Worm (Caenorhabditis elegans): Measurements from ENCODE around the gene C09F12.3.

The C09F12.3 gene

DNA sequence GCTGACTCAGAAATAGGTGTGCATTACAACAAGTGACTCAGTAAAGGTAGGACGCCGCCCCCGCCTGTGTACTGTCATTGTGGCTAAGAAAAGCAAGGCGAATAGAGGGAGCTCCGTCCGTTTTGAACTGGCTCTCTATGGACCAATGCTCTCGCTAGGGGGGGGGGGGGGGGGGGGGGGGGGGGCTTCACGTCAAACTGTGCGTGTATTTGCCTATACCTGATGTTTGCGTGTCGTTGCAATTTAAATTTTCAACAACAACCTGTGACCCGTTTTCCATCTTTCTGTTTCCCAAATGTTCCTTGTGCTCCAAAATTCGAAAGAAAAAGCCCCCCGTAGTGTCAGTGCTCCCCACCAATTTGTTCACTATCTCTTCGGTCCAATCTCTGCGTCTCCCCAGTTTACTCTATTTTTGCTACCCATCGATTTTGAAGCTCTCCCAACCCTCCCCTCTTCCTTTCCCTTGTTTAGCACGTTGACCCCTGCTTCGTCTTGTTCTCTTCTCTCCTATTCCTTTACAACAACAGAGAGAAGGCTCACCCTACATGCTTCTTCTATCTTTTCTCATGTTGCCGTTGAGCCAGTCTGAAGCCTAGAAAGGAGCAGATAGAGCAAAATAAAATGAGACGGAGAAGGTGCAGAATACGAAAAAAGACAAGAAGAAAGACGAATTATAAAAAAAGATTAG, 8.1 kb downstream of the C09F12.3 start:
- peak in 1 of 2 experiments; percentile 42 for TF ChIP-seq lsy-2 (tag; optimal IDR thresholded peaks at IDR 0.05)
- TF ChIP-seq unc-55 (GFP tag; optimal IDR thresholded peaks at IDR 0.05): peak; percentile 6
- no peak for TF ChIP-seq ceh-16 (tag; optimal IDR thresholded peaks at IDR 0.05)
- TF ChIP-seq nhr-25 (tag; optimal IDR thresholded peaks at IDR 0.05): no peak
- peak; percentile 63 for TF ChIP-seq C34F6.9 (tag; optimal IDR thresholded peaks at IDR 0.05)
- no peak for TF ChIP-seq lin-39 (tag; optimal IDR thresholded peaks at IDR 0.05)
- peak; percentile 68 for TF ChIP-seq crh-2 (tag; optimal IDR thresholded peaks at IDR 0.05)
- peak; percentile 0 for TF ChIP-seq lin-13 (GFP tag; optimal IDR thresholded peaks at IDR 0.05)
- peak; percentile 50 for TF ChIP-seq mab-5 (tag; optimal IDR thresholded peaks at IDR 0.05)
- TF ChIP-seq ama-1 (optimal IDR thresholded peaks at IDR 0.05): no peak
- TF ChIP-seq sma-9 (GFP tag; optimal IDR thresholded peaks at IDR 0.05): peak; percentile 29
- no peak for TF ChIP-seq sma-9 (tag; optimal IDR thresholded peaks at IDR 0.05)
- peak; percentile 34 for TF ChIP-seq egl-27 (tag; optimal IDR thresholded peaks at IDR 0.05)
- TF ChIP-seq lin-11 (tag; optimal IDR thresholded peaks at IDR 0.05): no peak
- TF ChIP-seq F13H6.1 (tag; optimal IDR thresholded peaks at IDR 0.05): peak; percentile 60
- TF ChIP-seq gmeb-1 (tag; optimal IDR thresholded peaks at IDR 0.05): no peak
- TF ChIP-seq sem-4 (tag; optimal IDR thresholded peaks at IDR 0.05): peak; percentile 25
- TF ChIP-seq Y55F3AM.14 (GFP tag; optimal IDR thresholded peaks at IDR 0.05): peak; percentile 24
- TF ChIP-seq nhr-129 (tag; optimal IDR thresholded peaks at IDR 0.05): peak; percentile 63

DNA sequence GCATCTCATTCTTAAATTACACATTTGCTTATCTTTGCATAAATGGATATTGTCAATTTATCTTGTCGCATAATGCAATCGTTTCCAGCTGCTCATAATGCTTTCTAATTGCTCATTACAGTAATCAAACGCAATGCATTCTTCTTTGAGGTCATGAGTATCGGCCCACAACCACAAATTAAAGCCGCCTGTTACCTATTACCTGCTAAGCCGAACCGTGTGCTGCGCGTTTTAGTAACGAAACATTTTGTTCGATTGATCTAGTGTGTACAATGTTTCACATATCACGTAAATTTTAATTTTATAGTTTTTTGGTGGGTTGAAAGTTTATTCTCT, 8.8 kb downstream of the C09F12.3 start:
- no peak for TF ChIP-seq mdl-1 (tag; optimal IDR thresholded peaks at IDR 0.05)

DNA sequence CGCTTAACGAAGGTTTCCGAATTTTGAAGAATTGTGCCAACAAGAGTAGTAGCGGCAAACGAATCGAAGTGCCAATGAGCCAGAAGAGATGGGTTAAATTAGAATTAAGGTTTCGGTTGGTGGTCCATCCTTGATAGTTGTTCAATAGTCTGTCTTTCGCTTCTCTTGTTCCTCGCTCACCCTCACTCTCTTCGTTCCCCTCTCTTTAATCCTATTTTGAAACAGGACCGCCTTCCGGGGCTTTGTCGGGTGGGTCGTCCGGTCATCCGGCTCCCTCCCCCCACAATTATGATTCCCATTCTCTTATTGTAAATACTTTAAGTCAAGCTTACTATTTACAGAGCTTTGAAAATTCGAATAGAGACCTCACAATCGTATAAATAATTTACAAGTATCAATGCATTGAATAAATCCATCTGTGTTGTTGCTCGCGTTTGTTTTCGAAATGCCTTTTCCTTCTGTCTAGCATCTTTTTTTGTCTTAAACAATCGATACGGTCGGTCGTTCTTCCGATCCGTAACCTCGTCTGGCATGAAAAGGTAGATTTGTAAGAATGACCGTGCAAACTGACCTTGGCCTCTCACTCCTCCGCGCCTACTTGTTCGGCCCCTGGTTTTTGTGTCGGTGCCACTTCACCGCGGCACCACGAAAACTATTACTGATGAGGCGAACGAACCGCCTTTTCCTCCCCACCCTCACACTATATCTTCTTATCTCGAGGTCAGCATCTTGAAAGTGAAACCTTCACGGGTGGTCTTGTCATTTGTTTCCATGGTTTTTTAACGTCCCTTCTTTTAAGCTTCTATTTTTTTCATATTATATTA, 9.3 kb downstream of the C09F12.3 start:
- peak; percentile 12 for TF ChIP-seq nhr-25 (tag; optimal IDR thresholded peaks at IDR 0.05)
- TF ChIP-seq ztf-1 (GFP tag; conservative IDR thresholded peaks at IDR 0.05): no peak
- peak; percentile 64 for TF ChIP-seq ceh-16 (tag; optimal IDR thresholded peaks at IDR 0.05)
- peak; percentile 63 for TF ChIP-seq blmp-1 (tag; optimal IDR thresholded peaks at IDR 0.05; ENCODE audit: insufficient read depth)

DNA sequence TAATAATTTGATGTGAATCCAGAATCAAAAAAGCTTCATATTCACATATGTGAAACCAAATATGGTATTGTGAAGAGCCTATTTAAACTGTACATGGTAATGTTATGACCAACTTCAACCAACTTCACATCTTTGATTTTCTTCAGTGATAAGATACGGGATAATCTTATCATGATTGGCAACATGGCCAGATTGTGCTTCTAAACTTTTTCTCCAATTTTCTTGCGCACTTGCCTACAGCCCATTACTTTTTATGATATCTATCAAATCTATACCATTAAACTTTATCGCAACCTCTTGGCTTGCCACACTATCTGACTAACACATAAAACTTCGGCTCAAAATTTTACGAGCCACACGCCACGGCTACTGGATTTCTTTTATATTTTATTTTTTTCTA, 10.3 kb downstream of the C09F12.3 start:
- no peak for TF ChIP-seq ceh-16 (tag; optimal IDR thresholded peaks at IDR 0.05)
- no peak for TF ChIP-seq mab-5 (tag; optimal IDR thresholded peaks at IDR 0.05)
- TF ChIP-seq ZK546.5 (tag; optimal IDR thresholded peaks at IDR 0.05): no peak
- TF ChIP-seq ztf-4 (tag; optimal IDR thresholded peaks at IDR 0.05): no peak
- TF ChIP-seq aly-2 (tag; optimal IDR thresholded peaks at IDR 0.05): no peak
- TF ChIP-seq nhr-11 (tag; optimal IDR thresholded peaks at IDR 0.05): no peak

DNA sequence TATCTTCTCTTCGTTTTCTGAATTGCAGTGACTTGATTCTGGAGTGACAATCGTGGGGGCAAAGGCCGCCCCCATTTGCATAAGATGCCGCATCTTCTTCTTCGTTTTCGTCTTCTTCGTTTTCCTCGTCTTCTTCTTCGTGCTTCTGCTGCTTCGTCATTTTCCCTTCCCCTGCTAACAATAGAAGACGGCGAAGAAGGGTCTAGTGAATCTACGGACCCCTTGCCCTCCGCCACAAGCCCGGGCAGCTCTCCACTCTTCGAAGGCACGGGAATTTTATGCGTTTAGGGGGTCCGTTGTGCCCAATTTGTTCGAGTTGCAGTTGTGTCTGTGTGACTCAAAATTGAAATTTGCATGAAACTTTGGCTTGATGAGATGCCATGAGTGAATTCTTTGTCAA, 10.8 kb downstream of the C09F12.3 start:
- TF ChIP-seq gmeb-1 (tag; optimal IDR thresholded peaks at IDR 0.05) (no peak), nhr-23 (tag; optimal IDR thresholded peaks at IDR 0.05) (no peak), nhr-77 (tag; optimal IDR thresholded peaks at IDR 0.05) (no peak), elt-3 (tag; optimal IDR thresholded peaks at IDR 0.05) (no peak), sma-3 (GFP tag; optimal IDR thresholded peaks at IDR 0.05) (no peak), ztf-4 (tag; optimal IDR thresholded peaks at IDR 0.05) (no peak), unc-62 (GFP tag; optimal IDR thresholded peaks at IDR 0.05) (no peak), zag-1 (tag; optimal IDR thresholded peaks at IDR 0.05) (no peak), blmp-1 (tag; optimal IDR thresholded peaks at IDR 0.05; ENCODE audit: insufficient read depth) (no peak), crh-2 (tag; optimal IDR thresholded peaks at IDR 0.05) (no peak), alr-1 (tag; optimal IDR thresholded peaks at IDR 0.05) (no peak), nhr-237 (tag; optimal IDR thresholded peaks at IDR 0.05) (no peak), nhr-21 (tag; optimal IDR thresholded peaks at IDR 0.05) (no peak), lin-13 (GFP tag; optimal IDR thresholded peaks at IDR 0.05) (no peak), ama-1 (optimal IDR thresholded peaks at IDR 0.05) (no peak), nhr-6 (tag; optimal IDR thresholded peaks at IDR 0.05) (no peak)

All from whole organism, L2 larva.